Fruit fly (Drosophila melanogaster) whole organism, embryonic: ENCODE results near the gene raptor.

Source experiments
- Antp ChIP-seq: fragments of 200-800 bp; sonication (Bioruptor generic); optimal IDR thresholded peaks from 3 replicates; lab custom pipeline; 2016; ENCODE audit warnings: missing biosample characterization, missing genetic modification characterization
- Awh ChIP-seq: fragments of 200-800 bp; sonication (Bioruptor generic); IDR thresholded peaks from 2 replicates; pipeline ENCODE4, ENCODE4 v1.3.6; 2022; ENCODE audit warnings: missing biosample characterization, missing genetic modification characterization
- Bdp1 ChIP-seq: fragments of 200-800 bp; sonication (Bioruptor generic); optimal IDR thresholded peaks from 3 replicates; lab custom pipeline; 2016; ENCODE audit warnings: missing biosample characterization, missing genetic modification characterization
- CG12155 ChIP-seq: fragments of 200-800 bp; sonication (Bioruptor generic); optimal IDR thresholded peaks from 3 replicates; lab custom pipeline; 2016; ENCODE audit warnings: missing biosample characterization, missing genetic modification characterization
- CG12659 ChIP-seq: fragments of 200-800 bp; sonication (Bioruptor generic); optimal IDR thresholded peaks from 3 replicates; lab custom pipeline; 2017; ENCODE audit warnings: mild to moderate bottlenecking, missing biosample characterization, missing genetic modification reagents, missing genetic modification characterization
- CG14441 ChIP-seq: fragments of 200-800 bp; sonication (Bioruptor generic); IDR thresholded peaks from 2 replicates; pipeline ENCODE4 v1.3.6; 2022; ENCODE audit warnings: missing biosample characterization, missing genetic modification characterization
- CG15269 ChIP-seq: fragments of 200-800 bp; sonication (Bioruptor generic); optimal IDR thresholded peaks from 2 replicates; lab custom pipeline; 2018; ENCODE audit warnings: missing biosample characterization, mild to moderate bottlenecking, missing genetic modification characterization, moderate library complexity
- CG16813 ChIP-seq: fragments of 200-800 bp; sonication (Bioruptor generic); IDR thresholded peaks from 3 replicates; pipeline ENCODE4 v1.3.6; 2022; ENCODE audit warnings: missing biosample characterization, missing genetic modification characterization; ENCODE audit not compliant: partially characterized antibody
- CG17328 ChIP-seq: fragments of 200-800 bp; sonication (Bioruptor generic); IDR thresholded peaks from 2 replicates; pipeline ENCODE4 v1.3.6; 2022; ENCODE audit warnings: missing biosample characterization, missing genetic modification characterization
- CG17802 ChIP-seq: fragments of 200-800 bp; sonication (Bioruptor generic); optimal IDR thresholded peaks from 2 replicates; lab custom pipeline; 2018; ENCODE audit warnings: missing biosample characterization, mild to moderate bottlenecking, missing genetic modification characterization, moderate library complexity
- CG18476 ChIP-seq: fragments of 200-800 bp; sonication (Bioruptor generic); optimal IDR thresholded peaks from 2 replicates; lab custom pipeline; 2016; ENCODE audit warnings: missing biosample characterization, mild to moderate bottlenecking, missing genetic modification characterization
- CG2116 ChIP-seq: fragments of 200-800 bp; sonication (Bioruptor generic); optimal IDR thresholded peaks from 3 replicates; lab custom pipeline; 2018; ENCODE audit warnings: missing biosample characterization, mild to moderate bottlenecking, missing genetic modification characterization
- CG2129 ChIP-seq: fragments of 200-800 bp; sonication (Bioruptor generic); IDR thresholded peaks from 2 replicates; pipeline ENCODE4 v1.3.6; 2022; ENCODE audit warnings: missing biosample characterization, missing genetic modification characterization; ENCODE audit not compliant: partially characterized antibody
- CG31224 ChIP-seq: fragments of 200-800 bp; sonication (Bioruptor generic); IDR thresholded peaks from 2 replicates; pipeline ENCODE4 v1.3.6; 2022; ENCODE audit warnings: missing biosample characterization, missing genetic modification characterization
- CG3407 ChIP-seq: fragments of 200-800 bp; sonication (Bioruptor generic); optimal IDR thresholded peaks from 2 replicates; lab custom pipeline; 2018; ENCODE audit warnings: missing biosample characterization, mild to moderate bottlenecking, missing genetic modification characterization
- CG6175 ChIP-seq: fragments of 200-800 bp; sonication (Bioruptor generic); IDR thresholded peaks from 3 replicates; pipeline ENCODE4 v1.3.6; 2022; ENCODE audit warnings: missing biosample characterization, missing genetic modification characterization
- CG6689 ChIP-seq: fragments of 200-800 bp; sonication (Bioruptor generic); IDR thresholded peaks from 2 replicates; pipeline ENCODE4 v1.3.6; 2022; ENCODE audit warnings: missing biosample characterization, missing genetic modification characterization
- CG7372 ChIP-seq: fragments of 200-800 bp; sonication (Bioruptor generic); IDR thresholded peaks from 2 replicates; pipeline ENCODE4 v1.3.6; 2022; ENCODE audit warnings: missing biosample characterization, missing genetic modification characterization
- CG7786 ChIP-seq: fragments of 200-800 bp; sonication (Bioruptor generic); optimal IDR thresholded peaks from 2 replicates; lab custom pipeline; 2016; ENCODE audit warnings: missing biosample characterization, missing genetic modification characterization
- CG7963 ChIP-seq: fragments of 200-800 bp; sonication (Bioruptor generic); IDR thresholded peaks from 3 replicates; pipeline ENCODE4 v1.3.6; 2022; ENCODE audit warnings: missing biosample characterization, missing genetic modification characterization; ENCODE audit not compliant: partially characterized antibody
- CG8290 ChIP-seq, 3 experiments: fragments of 200-800 bp; sonication (Bioruptor generic); optimal IDR thresholded peaks; 2 replicates each; lab custom pipeline; 2016 to 2019; ENCODE audit warnings: missing biosample characterization in 3 of 3, missing genetic modification characterization in 3 of 3, mild to moderate bottlenecking in 2 of 3, moderate library complexity in 1 of 3
- CrebB ChIP-seq: fragments of 200-800 bp; sonication (Bioruptor generic); optimal IDR thresholded peaks from 3 replicates; lab custom pipeline; 2018; ENCODE audit warnings: missing biosample characterization, mild to moderate bottlenecking, missing genetic modification characterization
- D ChIP-seq, 2 experiments: fragments of 200-800 bp in 1 of 2; fragments of >200 bp in 1 of 2; sonication (Bioruptor generic) in 1 of 2; optimal IDR thresholded peaks; 2 replicates in 1 of 2; 3 replicates in 1 of 2; lab custom pipeline; 2017; ENCODE audit warnings: mild to moderate bottlenecking in 1 of 2, missing biosample characterization in 1 of 2, missing genetic modification characterization in 1 of 2, missing genetic modification reagents in 1 of 2
- Dbx ChIP-seq: fragments of 200-800 bp; sonication (Bioruptor generic); IDR thresholded peaks from 3 replicates; pipeline ENCODE4 v1.3.6; 2022; ENCODE audit warnings: missing biosample characterization, missing genetic modification characterization
- Dip2 ChIP-seq: fragments of 200-800 bp; sonication (Bioruptor generic); IDR thresholded peaks from 2 replicates; pipeline ENCODE4 v1.3.6; 2022; ENCODE audit warnings: missing biosample characterization, missing genetic modification characterization
- Dp ChIP-seq: fragments of 200-800 bp; sonication (Bioruptor generic); optimal IDR thresholded peaks from 2 replicates; lab custom pipeline; 2018; ENCODE audit warnings: missing biosample characterization, mild to moderate bottlenecking, missing genetic modification characterization, moderate library complexity
- Hey ChIP-seq: fragments of 200-800 bp; sonication (Bioruptor generic); optimal IDR thresholded peaks from 3 replicates; lab custom pipeline; 2018; ENCODE audit warnings: missing biosample characterization, mild to moderate bottlenecking, missing genetic modification characterization
- Hmr ChIP-seq: fragments of 200-800 bp; sonication (Bioruptor generic); optimal IDR thresholded peaks from 3 replicates; lab custom pipeline; 2017; ENCODE audit warnings: mild to moderate bottlenecking, missing biosample characterization, missing genetic modification reagents, missing genetic modification characterization
- Lhr ChIP-seq: fragments of 200-800 bp; sonication (Bioruptor generic); optimal IDR thresholded peaks from 3 replicates; lab custom pipeline; 2017; ENCODE audit warnings: mild to moderate bottlenecking, missing biosample characterization, missing genetic modification reagents, missing genetic modification characterization
- Lim3 ChIP-seq: fragments of 200-800 bp; sonication (Bioruptor generic); IDR thresholded peaks from 2 replicates; pipeline ENCODE4 v1.3.6; 2022; ENCODE audit warnings: missing biosample characterization, missing genetic modification characterization
- Med ChIP-seq: fragments of 200-800 bp; sonication (Bioruptor generic); peaks from one replicate; lab custom pipeline; 2016; ENCODE audit warnings: missing biosample characterization, missing genetic modification characterization, mild to moderate bottlenecking, inconsistent platforms, moderate library complexity
- Meics ChIP-seq: fragments of 200-800 bp; sonication (Bioruptor generic); optimal IDR thresholded peaks from 2 replicates; lab custom pipeline; 2017; ENCODE audit warnings: missing biosample characterization, mild to moderate bottlenecking, missing genetic modification characterization
- TFAM ChIP-seq: fragments of 200-800 bp; sonication (Bioruptor generic); optimal IDR thresholded peaks from 2 replicates; lab custom pipeline; 2017; ENCODE audit warnings: missing biosample characterization, missing genetic modification characterization, inconsistent platforms
- Taf1 ChIP-seq: fragments of 200-800 bp; sonication (Bioruptor generic); IDR thresholded peaks from 2 replicates; pipeline ENCODE4 v1.3.6; 2022; ENCODE audit warnings: missing biosample characterization, missing genetic modification characterization
- Trl ChIP-seq, 3 experiments: fragments of >200 bp in 2 of 3; fragments of 200-800 bp in 1 of 3; sonication (Bioruptor generic) in 1 of 3; optimal IDR thresholded peaks; 2 replicates in 1 of 3; 3 replicates in 2 of 3; lab custom pipeline; 2016 to 2017; ENCODE audit warnings: missing biosample characterization in 1 of 3, missing genetic modification characterization in 1 of 3
- ab ChIP-seq: fragments of 200-800 bp; sonication (Bioruptor generic); optimal IDR thresholded peaks from 2 replicates; lab custom pipeline; 2016; ENCODE audit warnings: missing biosample characterization, missing genetic modification characterization
- al ChIP-seq: fragments of 200-800 bp; sonication (Bioruptor generic); IDR thresholded peaks from 2 replicates; pipeline ENCODE4 v1.3.6; 2022; ENCODE audit warnings: missing biosample characterization, missing genetic modification characterization
- ato ChIP-seq: fragments of 200-800 bp; sonication (Bioruptor generic); IDR thresholded peaks from 2 replicates; pipeline ENCODE4 v1.3.6; 2022; ENCODE audit warnings: missing biosample characterization, missing genetic modification characterization; ENCODE audit not compliant: partially characterized antibody
- caup ChIP-seq: fragments of 200-800 bp; sonication (Bioruptor generic); optimal IDR thresholded peaks from 3 replicates; lab custom pipeline; 2017; ENCODE audit warnings: missing biosample characterization, mild to moderate bottlenecking, missing genetic modification characterization, moderate library complexity; ENCODE audit not compliant: severe bottlenecking
- chinmo ChIP-seq: fragments of 200-800 bp; sonication (Bioruptor generic); IDR thresholded peaks from 4 replicates; pipeline ENCODE4 v1.3.6; 2022; ENCODE audit warnings: missing biosample characterization, missing genetic modification characterization; ENCODE audit not compliant: partially characterized antibody
- eyg ChIP-seq: fragments of 200-800 bp; sonication (Bioruptor generic); optimal IDR thresholded peaks from 3 replicates; lab custom pipeline; 2016; ENCODE audit warnings: missing biosample characterization, missing genetic modification characterization
- ken ChIP-seq: fragments of 200-800 bp; sonication (Bioruptor generic); IDR thresholded peaks from 3 replicates; pipeline ENCODE4 v1.3.6; 2022; ENCODE audit warnings: missing biosample characterization, missing genetic modification characterization
- nom ChIP-seq: fragments of 200-800 bp; sonication (Bioruptor generic); optimal IDR thresholded peaks from 2 replicates; lab custom pipeline; 2017; ENCODE audit warnings: missing biosample characterization, missing genetic modification characterization, mild to moderate bottlenecking, moderate library complexity, missing genetic modification reagents
- peb ChIP-seq: fragments of 200-800 bp; sonication (Bioruptor generic); IDR thresholded peaks from 2 replicates; pipeline ENCODE4 v1.3.6; 2022; ENCODE audit warnings: missing biosample characterization, missing genetic modification characterization
- sna ChIP-seq: fragments of 200-800 bp; sonication (Bioruptor generic); IDR thresholded peaks from 2 replicates; pipeline ENCODE4 v1.3.6; 2022; ENCODE audit warnings: missing biosample characterization, missing genetic modification characterization; ENCODE audit not compliant: partially characterized antibody
- stwl ChIP-seq: fragments of 200-800 bp; sonication (Bioruptor generic); optimal IDR thresholded peaks from 3 replicates; lab custom pipeline; 2018; ENCODE audit warnings: missing biosample characterization, mild to moderate bottlenecking, missing genetic modification characterization, moderate library complexity
- tgo ChIP-seq: fragments of 200-800 bp; sonication (Bioruptor generic); IDR thresholded peaks from 3 replicates; pipeline ENCODE4 v1.3.6; 2022; ENCODE audit warnings: missing biosample characterization, missing genetic modification characterization
- tio ChIP-seq: fragments of 200-800 bp; sonication (Bioruptor generic); optimal IDR thresholded peaks from 2 replicates; lab custom pipeline; 2017; ENCODE audit warnings: missing biosample characterization, missing genetic modification characterization, inconsistent platforms
- ttk ChIP-seq: fragments of 200-800 bp; sonication (Bioruptor generic); IDR thresholded peaks from 2 replicates; pipeline ENCODE4 v2.1.2; 2022; ENCODE audit warnings: missing biosample characterization, missing genetic modification characterization

The raptor gene

dm6 chrX:6097578-6097977, 7.6 kb upstream of the raptor start (continued):
- TF ChIP-seq Med (GFP tag; lab: Kevin White, UChicago) = peak; percentile 97
- peak; percentile 44 for TF ChIP-seq CrebB (tag; lab: Kevin White, UChicago)
- no peak for TF ChIP-seq ato (GFP tag; lab: Robert Waterston, UW)
- TF ChIP-seq Dp = no peak
- no peak for TF ChIP-seq sna (GFP tag; lab: Robert Waterston, UW)
- TF ChIP-seq caup = peak; percentile 77
- peak; percentile 76 for TF ChIP-seq CG7372 (GFP tag; lab: Robert Waterston, UW)
- TF ChIP-seq CG6689 (GFP tag; lab: Robert Waterston, UW) = peak; percentile 92
- TF ChIP-seq CG6175 = peak; percentile 72; the same call in 2 of the 3 replicates
- peak; percentile 87 for TF ChIP-seq Awh (GFP tag; lab: Robert Waterston, UW)
- peak; percentile 89 for TF ChIP-seq Antp (GFP tag; lab: Kevin White, UChicago)
- no peak for TF ChIP-seq chinmo (GFP tag; lab: Robert Waterston, UW)
- TF ChIP-seq Lhr (GFP tag; lab: Kevin White, UChicago) = peak; percentile 26
- peak; percentile 59 for TF ChIP-seq CG31224 (GFP tag; lab: Robert Waterston, UW)
- peak; percentile 79 for TF ChIP-seq CG7786 (GFP tag; lab: Kevin White, UChicago)
- TF ChIP-seq CG3407 (GFP tag; lab: Kevin White, UChicago) = peak; percentile 71
- TF ChIP-seq ttk (GFP tag; lab: Robert Waterston, UW) = peak; percentile 93
- TF ChIP-seq TFAM = peak; percentile 13
- no peak for TF ChIP-seq nom
- TF ChIP-seq Lim3 (GFP tag; lab: Robert Waterston, UW) = peak; percentile 57; the same call in 1 of the 2 replicates
- TF ChIP-seq Taf1 (GFP tag; lab: Robert Waterston, UW) = peak; percentile 80
- TF ChIP-seq CG17328 (GFP tag; lab: Robert Waterston, UW) = peak; percentile 88
- TF ChIP-seq Hey (tag; lab: Kevin White, UChicago) = no peak
- peak; percentile 43 for TF ChIP-seq ab (GFP tag; lab: Kevin White, UChicago)
- TF ChIP-seq Dip2 = no peak
- no peak for TF ChIP-seq CG8290 (GFP tag; optimal IDR thresholded peaks at IDR 0.05; lab: Kevin White, UChicago)
- TF ChIP-seq CG8290 (tag; optimal IDR thresholded peaks at IDR 0.05; lab: Kevin White, UChicago) = peak in 1 of 2 experiments; percentile 75
- peak; percentile 91 for TF ChIP-seq tgo
- TF ChIP-seq Meics = peak; percentile 83
- peak; percentile 60 for TF ChIP-seq CG17802 (tag; lab: Kevin White, UChicago)
- TF ChIP-seq CG12659 (GFP tag; lab: Kevin White, UChicago) = peak; percentile 65
- TF ChIP-seq ken = peak; percentile 89
- TF ChIP-seq D (optimal IDR thresholded peaks at IDR 0.05; lab: Kevin White, UChicago) = no peak
- TF ChIP-seq D (GFP tag; optimal IDR thresholded peaks at IDR 0.05; lab: Kevin White, UChicago) = peak; percentile 72
- peak; percentile 91 for TF ChIP-seq peb
- peak; percentile 65 for TF ChIP-seq CG12155 (GFP tag; lab: Kevin White, UChicago)
- TF ChIP-seq CG2116 = no peak
- no peak for TF ChIP-seq stwl
- TF ChIP-seq al = peak; percentile 78; the same call in 1 of the 2 replicates
- peak; percentile 78 for TF ChIP-seq CG15269 (tag; lab: Kevin White, UChicago)
- TF ChIP-seq Bdp1 (GFP tag; lab: Kevin White, UChicago) = peak; percentile 58
- TF ChIP-seq Hmr (GFP tag; lab: Kevin White, UChicago) = peak; percentile 83
- TF ChIP-seq CG14441 (GFP tag; lab: Robert Waterston, UW) = peak; percentile 94
- no peak for TF ChIP-seq CG2129 (GFP tag; lab: Robert Waterston, UW)
- peak; percentile 52 for TF ChIP-seq CG18476
- TF ChIP-seq Dbx (GFP tag; lab: Robert Waterston, UW) = peak; percentile 83
- 0 out of 3 replicates have a peak, but pooled peaks have one; percentile 14 for TF ChIP-seq CG16813 (GFP tag; lab: Robert Waterston, UW)
- TF ChIP-seq CG7963 (GFP tag; lab: Robert Waterston, UW) = no peak
- peak; percentile 54 for TF ChIP-seq eyg
- TF ChIP-seq Trl (optimal IDR thresholded peaks at IDR 0.05; lab: Kevin White, UChicago) = no peak
- TF ChIP-seq Trl (GFP tag; optimal IDR thresholded peaks at IDR 0.05; lab: Kevin White, UChicago) = peak; percentile 84
- peak; percentile 60 for TF ChIP-seq tio (GFP tag; lab: Kevin White, UChicago)
